Fruit fly (Drosophila melanogaster) whole organism, embryonic: ENCODE data around the gene Pgd.

Source experiments
- Ada2b ChIP-seq: fragments of 200-800 bp; sonication (Bioruptor generic); IDR thresholded peaks from 2 replicates; pipeline ENCODE4 v1.3.6; 2022; ENCODE audit warnings: missing biosample characterization, missing genetic modification characterization
- CG10274 ChIP-seq: fragments of 200-800 bp; sonication (Bioruptor generic); optimal IDR thresholded peaks from 3 replicates; lab custom pipeline; 2017; ENCODE audit warnings: missing biosample characterization, mild to moderate bottlenecking, missing genetic modification characterization
- CG10565 ChIP-seq: fragments of 200-800 bp; sonication (Bioruptor generic); optimal IDR thresholded peaks from 3 replicates; lab custom pipeline; 2016; ENCODE audit warnings: missing biosample characterization, mild to moderate bottlenecking, missing genetic modification characterization
- CG11085 ChIP-seq: fragments of 200-800 bp; sonication (Bioruptor generic); IDR thresholded peaks from 2 replicates; pipeline ENCODE4 v1.3.6; 2022; ENCODE audit warnings: missing biosample characterization, missing genetic modification characterization
- CG11093 ChIP-seq: fragments of 200-800 bp; sonication (Bioruptor generic); IDR thresholded peaks from 3 replicates; pipeline ENCODE4 v1.3.6; 2022; ENCODE audit warnings: missing biosample characterization, missing genetic modification characterization
- CG11456 ChIP-seq: fragments of 200-800 bp; sonication (Bioruptor generic); IDR thresholded peaks from 3 replicates; pipeline ENCODE4 v1.3.6; 2022; ENCODE audit warnings: missing biosample characterization, missing genetic modification characterization
- CG11723 ChIP-seq: fragments of 200-800 bp; sonication (Bioruptor generic); optimal IDR thresholded peaks from 2 replicates; lab custom pipeline; 2017; ENCODE audit warnings: missing biosample characterization, mild to moderate bottlenecking, missing genetic modification characterization
- CG12104 ChIP-seq: fragments of 200-800 bp; sonication (Bioruptor generic); optimal IDR thresholded peaks from 3 replicates; lab custom pipeline; 2016; ENCODE audit warnings: missing biosample characterization, missing genetic modification characterization
- CG15696 ChIP-seq: fragments of 200-800 bp; sonication (Bioruptor generic); optimal IDR thresholded peaks from 2 replicates; lab custom pipeline; 2019; ENCODE audit warnings: missing biosample characterization, mild to moderate bottlenecking, missing genetic modification characterization, moderate library complexity
- CG16813 ChIP-seq: fragments of 200-800 bp; sonication (Bioruptor generic); IDR thresholded peaks from 3 replicates; pipeline ENCODE4 v1.3.6; 2022; ENCODE audit warnings: missing biosample characterization, missing genetic modification characterization; ENCODE audit not compliant: partially characterized antibody
- CG17328 ChIP-seq: fragments of 200-800 bp; sonication (Bioruptor generic); IDR thresholded peaks from 2 replicates; pipeline ENCODE4 v1.3.6; 2022; ENCODE audit warnings: missing biosample characterization, missing genetic modification characterization
- CG17385 ChIP-seq: fragments of 200-800 bp; sonication (Bioruptor generic); optimal IDR thresholded peaks from 3 replicates; lab custom pipeline; 2018; ENCODE audit warnings: missing biosample characterization, mild to moderate bottlenecking, missing genetic modification characterization
- CG2199 ChIP-seq: fragments of 200-800 bp; sonication (Bioruptor generic); IDR thresholded peaks from 3 replicates; pipeline ENCODE4 v1.3.6; 2022; ENCODE audit warnings: missing biosample characterization, missing genetic modification characterization
- CG2889 ChIP-seq: fragments of 200-800 bp; sonication (Bioruptor generic); IDR thresholded peaks from 3 replicates; pipeline ENCODE4 v1.3.6; 2022; ENCODE audit warnings: missing biosample characterization, missing genetic modification characterization
- CG30431 ChIP-seq: fragments of 200-800 bp; sonication (Bioruptor generic); optimal IDR thresholded peaks from 2 replicates; lab custom pipeline; 2017; ENCODE audit warnings: missing biosample characterization, missing genetic modification characterization
- CG3065 ChIP-seq: fragments of 200-800 bp; sonication (Bioruptor generic); optimal IDR thresholded peaks from 2 replicates; lab custom pipeline; 2016; ENCODE audit warnings: missing biosample characterization, missing genetic modification characterization
- CG3995 ChIP-seq: fragments of 200-800 bp; sonication (Bioruptor generic); optimal IDR thresholded peaks from 3 replicates; lab custom pipeline; 2016; ENCODE audit warnings: missing biosample characterization, missing genetic modification characterization
- CG4328 ChIP-seq: fragments of 200-800 bp; sonication (Bioruptor generic); optimal IDR thresholded peaks from 3 replicates; lab custom pipeline; 2017; ENCODE audit warnings: missing biosample characterization, missing genetic modification reagents, missing genetic modification characterization
- CG6683 ChIP-seq: fragments of 200-800 bp; sonication (Bioruptor generic); optimal IDR thresholded peaks from 2 replicates; lab custom pipeline; 2017; ENCODE audit warnings: missing biosample characterization, mild to moderate bottlenecking, missing genetic modification characterization, missing genetic modification reagents
- CG6791 ChIP-seq: fragments of 200-800 bp; sonication (Bioruptor generic); IDR thresholded peaks from 3 replicates; pipeline ENCODE4 v1.3.6; 2022; ENCODE audit warnings: missing biosample characterization, missing genetic modification characterization; ENCODE audit not compliant: partially characterized antibody
- CG6813 ChIP-seq: fragments of 200-800 bp; sonication (Bioruptor generic); optimal IDR thresholded peaks from 2 replicates; lab custom pipeline; 2017; ENCODE audit warnings: missing biosample characterization, missing genetic modification characterization, mild to moderate bottlenecking, moderate library complexity, missing genetic modification reagents
- CG8290 ChIP-seq, 3 experiments: fragments of 200-800 bp; sonication (Bioruptor generic); optimal IDR thresholded peaks; 2 replicates each; lab custom pipeline; 2016 to 2019; ENCODE audit warnings: missing biosample characterization in 3 of 3, missing genetic modification characterization in 3 of 3, mild to moderate bottlenecking in 2 of 3, moderate library complexity in 1 of 3
- E2f2 ChIP-seq: fragments of 200-800 bp; sonication (Bioruptor generic); IDR thresholded peaks from 2 replicates; pipeline ENCODE4 v1.3.6; 2022; ENCODE audit warnings: missing biosample characterization, missing genetic modification characterization
- Lhr ChIP-seq: fragments of 200-800 bp; sonication (Bioruptor generic); optimal IDR thresholded peaks from 3 replicates; lab custom pipeline; 2017; ENCODE audit warnings: mild to moderate bottlenecking, missing biosample characterization, missing genetic modification reagents, missing genetic modification characterization
- MTF-1 ChIP-seq: fragments of 200-800 bp; sonication (Bioruptor generic); optimal IDR thresholded peaks from 2 replicates; lab custom pipeline; 2018; ENCODE audit warnings: missing biosample characterization, mild to moderate bottlenecking, missing genetic modification characterization, borderline replicate concordance
- Med ChIP-seq: fragments of 200-800 bp; sonication (Bioruptor generic); peaks from one replicate; lab custom pipeline; 2016; ENCODE audit warnings: missing biosample characterization, missing genetic modification characterization, mild to moderate bottlenecking, inconsistent platforms, moderate library complexity
- NC2β ChIP-seq: fragments of 200-800 bp; sonication (Bioruptor generic); optimal IDR thresholded peaks from 2 replicates; lab custom pipeline; 2016; ENCODE audit warnings: missing biosample characterization, missing genetic modification characterization
- Oli ChIP-seq: fragments of 200-800 bp; sonication (Bioruptor generic); optimal IDR thresholded peaks from 2 replicates; lab custom pipeline; 2018; ENCODE audit warnings: missing biosample characterization, mild to moderate bottlenecking, missing genetic modification characterization, moderate library complexity
- Opbp ChIP-seq: fragments of 200-800 bp; sonication (Bioruptor generic); IDR thresholded peaks from 3 replicates; pipeline ENCODE4 v1.3.6; 2022; ENCODE audit warnings: missing biosample characterization, missing genetic modification characterization; ENCODE audit not compliant: partially characterized antibody
- Ravus ChIP-seq: fragments of 200-800 bp; sonication (Bioruptor generic); IDR thresholded peaks from 2 replicates; pipeline ENCODE4 v1.3.6; 2022; ENCODE audit warnings: missing biosample characterization, missing genetic modification characterization
- Six4 ChIP-seq: fragments of 200-800 bp; sonication (Bioruptor generic); optimal IDR thresholded peaks from 2 replicates; lab custom pipeline; 2016; ENCODE audit warnings: missing biosample characterization, missing genetic modification characterization
- Xbp1 ChIP-seq: fragments of 200-800 bp; sonication (Bioruptor generic); optimal IDR thresholded peaks from 3 replicates; lab custom pipeline; 2016; ENCODE audit warnings: missing biosample characterization, mild to moderate bottlenecking, missing genetic modification characterization
- chif ChIP-seq, 2 experiments: fragments of 200-800 bp; sonication (Bioruptor generic); optimal IDR thresholded peaks; 3 replicates each; lab custom pipeline; 2016; ENCODE audit warnings: missing biosample characterization in 2 of 2, missing genetic modification characterization in 2 of 2
- ci ChIP-seq: fragments of 200-800 bp; sonication (Bioruptor generic); IDR thresholded peaks from 3 replicates; pipeline ENCODE4 v1.3.6; 2022; ENCODE audit warnings: missing biosample characterization, missing genetic modification characterization
- ewg ChIP-seq: fragments of 200-800 bp; sonication (Bioruptor generic); optimal IDR thresholded peaks from 3 replicates; lab custom pipeline; 2017; ENCODE audit warnings: mild to moderate bottlenecking, missing biosample characterization, missing genetic modification reagents, missing genetic modification characterization
- fu2 ChIP-seq: fragments of 200-800 bp; sonication (Bioruptor generic); optimal IDR thresholded peaks from 2 replicates; lab custom pipeline; 2016; ENCODE audit warnings: missing biosample characterization, missing genetic modification characterization
- inv ChIP-seq: fragments of 200-800 bp; sonication (Bioruptor generic); IDR thresholded peaks from 2 replicates; pipeline ENCODE4 v1.3.6; 2022; ENCODE audit warnings: missing biosample characterization, missing genetic modification characterization; ENCODE audit not compliant: partially characterized antibody
- lab ChIP-seq: fragments of 200-800 bp; sonication (Bioruptor generic); optimal IDR thresholded peaks from 3 replicates; lab custom pipeline; 2017; ENCODE audit warnings: missing biosample characterization, missing genetic modification characterization, mild to moderate bottlenecking, moderate library complexity, missing genetic modification reagents
- lmd ChIP-seq: fragments of 200-800 bp; sonication (Bioruptor generic); IDR thresholded peaks from 2 replicates; pipeline ENCODE4 v1.3.6; 2022; ENCODE audit warnings: missing biosample characterization, missing genetic modification characterization
- mld ChIP-seq: fragments of 200-800 bp; sonication (Bioruptor generic); IDR thresholded peaks from 3 replicates; pipeline ENCODE4 v1.3.6; 2022; ENCODE audit warnings: missing biosample characterization, missing genetic modification characterization; ENCODE audit not compliant: partially characterized antibody
- odd ChIP-seq: fragments of 200-800 bp; sonication (Bioruptor generic); optimal IDR thresholded peaks from 2 replicates; lab custom pipeline; 2017; ENCODE audit warnings: missing biosample characterization, mild to moderate bottlenecking, missing genetic modification characterization
- pzg ChIP-seq: fragments of 200-800 bp; sonication (Bioruptor generic); optimal IDR thresholded peaks from 3 replicates; lab custom pipeline; 2018; ENCODE audit warnings: missing biosample characterization, mild to moderate bottlenecking, missing genetic modification characterization, moderate library complexity
- run ChIP-seq: fragments of 200-800 bp; sonication (Bioruptor generic); optimal IDR thresholded peaks from 3 replicates; lab custom pipeline; 2018; ENCODE audit warnings: missing biosample characterization, mild to moderate bottlenecking, missing genetic modification characterization
- salm ChIP-seq: fragments of 200-800 bp; sonication (Bioruptor generic); optimal IDR thresholded peaks from 2 replicates; lab custom pipeline; 2018; ENCODE audit warnings: missing biosample characterization, mild to moderate bottlenecking, missing genetic modification characterization
- sim ChIP-seq: fragments of 200-800 bp; sonication (Bioruptor generic); IDR thresholded peaks from 2 replicates; pipeline ENCODE4 v1.3.6; 2022; ENCODE audit warnings: missing biosample characterization, missing genetic modification characterization
- unpg ChIP-seq: fragments of 200-800 bp; sonication (Bioruptor generic); optimal IDR thresholded peaks from 3 replicates; lab custom pipeline; 2018; ENCODE audit warnings: missing biosample characterization, mild to moderate bottlenecking, missing genetic modification characterization, moderate library complexity

The Pgd gene

DNA sequence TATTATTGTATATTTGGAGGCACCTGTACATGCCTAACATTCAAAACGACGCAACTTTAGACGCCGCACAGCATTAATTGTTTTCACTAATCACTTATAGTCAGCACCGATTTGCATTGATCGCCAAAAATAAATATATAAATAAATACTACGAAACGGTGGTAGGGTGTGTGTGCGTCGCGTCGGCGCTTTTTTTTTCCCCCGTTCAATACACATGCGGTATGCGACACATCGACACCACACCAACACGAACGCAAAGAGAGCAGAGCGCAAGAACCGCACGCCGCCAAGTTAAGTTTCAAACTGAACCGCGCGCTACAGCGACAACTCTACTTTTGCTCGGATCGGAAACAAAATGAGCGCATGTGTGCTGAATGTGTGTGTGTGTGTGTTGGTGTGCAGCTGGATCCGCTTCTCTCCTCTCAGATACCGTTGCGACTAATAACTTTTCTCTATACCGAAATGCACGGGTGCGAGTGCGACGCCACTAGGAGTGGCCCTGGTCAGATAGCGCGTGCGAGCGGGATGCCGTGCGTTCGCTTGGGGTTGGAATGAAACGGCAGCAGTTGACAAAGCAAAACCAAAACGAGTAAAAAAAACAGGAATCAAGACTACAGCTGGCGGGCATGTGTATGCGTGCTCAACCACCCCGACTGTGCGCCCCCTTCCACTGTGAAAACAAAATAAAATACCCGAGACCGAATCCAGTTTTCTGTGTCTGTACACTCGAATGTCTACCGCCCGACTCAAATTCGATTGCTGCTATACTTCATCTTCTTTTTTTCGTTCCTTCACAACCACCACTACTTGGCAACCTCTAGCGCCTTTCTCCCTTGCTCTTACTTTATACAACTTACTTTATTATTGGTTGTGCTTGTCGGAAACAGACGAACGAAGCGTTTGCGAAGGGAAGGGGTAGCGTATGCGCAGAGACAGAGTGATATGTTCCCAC, 21.6 kb upstream of the Pgd start, which contains the start of gene ph-d (continued):
- no peak for TF ChIP-seq fu2
- TF ChIP-seq CG11456 (GFP tag; lab: Robert Waterston, UW): peak; percentile 39; the same call in 1 of the 3 replicates
- TF ChIP-seq unpg (GFP tag; lab: Kevin White, UChicago): peak; percentile 54
- TF ChIP-seq CG11723 (GFP tag; lab: Kevin White, UChicago): peak; percentile 55
- no peak for TF ChIP-seq CG3995 (GFP tag; lab: Kevin White, UChicago)
- TF ChIP-seq NC2β (GFP tag; lab: Kevin White, UChicago): no peak
- TF ChIP-seq inv (GFP tag; lab: Robert Waterston, UW): no peak; the same call in 1 of the 2 replicates
- peak; percentile 13 for TF ChIP-seq pzg (GFP tag; lab: Kevin White, UChicago)
- peak; percentile 32 for TF ChIP-seq salm (tag; lab: Kevin White, UChicago)
- TF ChIP-seq CG16813 (GFP tag; lab: Robert Waterston, UW): peak; percentile 34; the same call in 1 of the 3 replicates
- TF ChIP-seq Six4: no peak
- TF ChIP-seq ci (GFP tag; lab: Robert Waterston, UW): peak; percentile 62; the same call in 1 of the 3 replicates
- peak in 1 of 2 experiments; percentile 35 for TF ChIP-seq chif (GFP tag; optimal IDR thresholded peaks at IDR 0.05; lab: Kevin White, UChicago)
- peak; percentile 56 for TF ChIP-seq Xbp1 (GFP tag; lab: Kevin White, UChicago)
- TF ChIP-seq CG17328 (GFP tag; lab: Robert Waterston, UW): peak; percentile 38
- TF ChIP-seq CG15696 (tag; lab: Kevin White, UChicago): peak; percentile 20
- TF ChIP-seq CG2199 (GFP tag; lab: Robert Waterston, UW): peak; percentile 42; the same call in 1 of the 3 replicates
- peak; percentile 68 for TF ChIP-seq E2f2 (GFP tag; lab: Robert Waterston, UW)
- TF ChIP-seq Lhr: peak; percentile 35
- TF ChIP-seq ewg (GFP tag; lab: Kevin White, UChicago): peak; percentile 86
- TF ChIP-seq CG2889 (GFP tag; lab: Robert Waterston, UW): no peak
- TF ChIP-seq CG11093: no peak
- no peak for TF ChIP-seq CG6683
- no peak for TF ChIP-seq Ravus
- TF ChIP-seq Opbp (GFP tag; lab: Robert Waterston, UW): peak; percentile 50; the same call in 2 of the 3 replicates
- peak; percentile 81 for TF ChIP-seq Med (GFP tag; lab: Kevin White, UChicago)
- peak; percentile 46; the same call in 1 of the 2 replicates for TF ChIP-seq lmd (GFP tag; lab: Robert Waterston, UW)
- TF ChIP-seq MTF-1 (GFP tag; lab: Kevin White, UChicago): peak; percentile 70
- TF ChIP-seq odd (GFP tag; lab: Kevin White, UChicago): peak; percentile 1
- peak; percentile 1 for TF ChIP-seq CG3065 (GFP tag; lab: Kevin White, UChicago)
- TF ChIP-seq CG30431: peak; percentile 38
- peak; percentile 24 for TF ChIP-seq CG10274
- TF ChIP-seq sim: no peak
- peak; percentile 27 for TF ChIP-seq CG17385 (GFP tag; lab: Kevin White, UChicago)
- TF ChIP-seq CG10565 (GFP tag; lab: Kevin White, UChicago): no peak
- TF ChIP-seq mld: no peak; the same call in 2 of the 3 replicates
- TF ChIP-seq CG12104 (GFP tag; lab: Kevin White, UChicago): no peak
- TF ChIP-seq CG6813 (GFP tag; lab: Kevin White, UChicago): peak; percentile 13
- peak; percentile 26; the same call in 1 of the 2 replicates for TF ChIP-seq Ada2b (GFP tag; lab: Robert Waterston, UW)
- peak; percentile 47 for TF ChIP-seq lab (GFP tag; lab: Kevin White, UChicago)
- TF ChIP-seq CG4328 (GFP tag; lab: Kevin White, UChicago): no peak
- no peak for TF ChIP-seq CG6791 (GFP tag; lab: Robert Waterston, UW)
- no peak for TF ChIP-seq CG8290 (GFP tag; optimal IDR thresholded peaks at IDR 0.05; lab: Kevin White, UChicago)
- peak in 1 of 2 experiments; percentile 69 for TF ChIP-seq CG8290 (tag; optimal IDR thresholded peaks at IDR 0.05; lab: Kevin White, UChicago)
- TF ChIP-seq Oli (tag; lab: Kevin White, UChicago): peak; percentile 60
- no peak for TF ChIP-seq run (tag; lab: Kevin White, UChicago)
- no peak for TF ChIP-seq CG11085 (GFP tag; lab: Robert Waterston, UW)
